Fruit fly (Drosophila melanogaster): ENCODE results near the gene Fum3.

The Fum3 gene

dm6 chr3L:11443474-11444080 lies 22.1 kb downstream of the Fum3 start:
- TF ChIP-seq CG17801 (GFP tag; optimal IDR thresholded peaks at IDR 0.05; ENCODE audit: partially characterized antibody): no peak

DNA sequence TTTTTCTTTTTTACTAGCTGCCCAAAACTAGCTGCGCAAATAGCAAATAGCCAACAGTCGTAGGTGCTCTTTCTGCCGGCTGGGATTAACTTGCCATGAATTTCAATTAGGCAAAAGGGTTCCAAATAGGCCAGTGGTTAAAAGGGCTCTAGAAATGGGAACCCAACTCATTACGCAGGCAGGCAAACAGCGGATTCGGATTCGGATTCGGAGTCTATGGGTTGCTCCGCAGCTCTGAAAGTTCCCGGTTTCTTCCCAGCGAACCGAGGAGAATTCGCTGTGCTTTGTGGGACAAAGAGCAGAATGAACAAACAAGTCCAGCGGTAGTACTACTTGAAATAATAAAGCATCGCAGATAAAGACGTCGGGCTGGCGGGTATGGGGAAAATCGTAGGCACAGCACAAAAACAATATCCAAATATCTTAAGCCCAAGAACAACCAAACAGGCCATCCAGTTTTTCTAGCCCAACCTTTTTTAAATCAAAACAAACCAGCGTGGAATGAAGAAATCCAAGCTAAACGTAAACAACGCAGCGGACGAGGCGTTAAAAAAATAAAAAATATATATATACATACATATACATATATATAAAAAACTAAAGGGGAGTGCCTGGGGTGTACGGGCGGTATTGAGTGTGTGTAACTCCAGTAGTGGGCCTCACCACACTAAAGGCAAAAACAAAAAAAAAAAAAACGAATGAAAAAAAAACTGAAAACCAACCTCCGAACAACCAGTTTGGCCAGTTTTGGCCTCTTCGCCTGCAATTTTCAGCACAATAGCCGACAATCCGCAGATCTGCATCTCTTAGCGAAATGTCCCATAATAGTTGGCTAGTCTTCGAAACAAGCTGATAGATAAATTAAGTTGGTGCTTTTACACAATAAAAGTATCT lies 23.5 kb downstream of the Fum3 start:
- no peak for TF ChIP-seq CG17801 (GFP tag; optimal IDR thresholded peaks at IDR 0.05; ENCODE audit: partially characterized antibody)

DNA sequence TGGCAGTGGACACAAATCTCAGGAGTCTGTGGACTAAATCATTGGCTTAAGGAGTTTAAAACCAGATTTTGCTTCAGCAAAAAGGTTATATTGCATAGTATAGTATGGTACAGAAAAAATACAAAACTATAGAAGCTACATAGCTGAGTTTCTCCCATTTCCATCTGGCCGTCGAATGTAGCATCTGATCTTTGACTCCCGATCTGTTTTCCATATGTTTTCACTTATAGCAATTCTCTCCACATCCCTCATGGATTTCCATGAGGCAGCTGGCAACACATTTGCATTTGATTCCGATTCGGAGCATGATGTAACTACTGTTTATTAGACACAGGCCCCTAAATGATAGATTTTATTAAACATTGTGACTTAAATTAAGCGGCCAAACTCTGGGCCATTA lies 24.9 kb downstream of the Fum3 start:
- TF ChIP-seq CG17801 (GFP tag; optimal IDR thresholded peaks at IDR 0.05; ENCODE audit: partially characterized antibody): no peak

- TF ChIP-seq CG17801 (GFP tag; optimal IDR thresholded peaks at IDR 0.05; ENCODE audit: partially characterized antibody): no peak
These were observed 25.4 kb downstream of the Fum3 start for dm6 chr3L:11440258-11440657.

DNA sequence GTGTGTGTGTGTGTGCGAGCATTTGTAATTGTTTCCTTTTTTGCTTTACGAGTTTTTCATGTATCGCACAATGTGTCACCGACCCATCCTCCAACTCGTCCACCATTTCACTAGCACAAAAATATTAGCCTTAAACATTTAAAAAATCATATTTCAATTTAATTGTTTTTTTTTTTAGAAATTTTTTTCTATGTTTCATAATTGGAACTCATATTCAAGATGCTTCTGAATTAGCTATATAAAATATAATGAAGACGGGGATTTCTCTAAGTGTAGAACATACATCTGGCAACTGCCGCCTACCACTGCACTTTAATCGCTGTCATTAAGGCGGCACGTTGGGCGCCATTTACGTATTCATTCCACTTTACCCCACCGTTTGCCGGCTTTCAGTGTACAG lies 26.1 kb downstream of the Fum3 start:
- TF ChIP-seq CG17801 (GFP tag; optimal IDR thresholded peaks at IDR 0.05; ENCODE audit: partially characterized antibody): no peak

DNA sequence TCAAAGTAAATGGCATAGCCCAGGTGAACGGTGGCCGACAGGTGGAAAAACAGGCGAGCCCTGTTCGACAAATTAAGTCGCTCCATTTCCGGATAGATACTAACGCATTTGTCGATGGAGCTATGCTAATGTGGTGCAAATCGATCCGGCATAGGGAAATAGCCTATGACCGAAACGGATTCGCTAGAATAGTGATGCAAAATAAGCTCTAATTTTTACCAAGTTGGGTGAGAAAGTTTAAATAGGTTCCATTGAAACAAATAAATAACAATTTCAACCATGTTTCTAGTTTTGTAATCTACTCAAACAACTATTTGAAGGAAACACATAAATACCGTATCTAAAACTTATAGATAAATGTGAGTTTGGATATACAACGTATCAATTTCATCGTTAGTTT lies 30.3 kb downstream of the Fum3 start, which contains the start of gene CG6149:
TSS of gene CG6149 (minus strand) at position 101 of the 400 bp plus-strand sequence.
- TF ChIP-seq CG17801 (GFP tag; optimal IDR thresholded peaks at IDR 0.05; ENCODE audit: partially characterized antibody): no peak

DNA sequence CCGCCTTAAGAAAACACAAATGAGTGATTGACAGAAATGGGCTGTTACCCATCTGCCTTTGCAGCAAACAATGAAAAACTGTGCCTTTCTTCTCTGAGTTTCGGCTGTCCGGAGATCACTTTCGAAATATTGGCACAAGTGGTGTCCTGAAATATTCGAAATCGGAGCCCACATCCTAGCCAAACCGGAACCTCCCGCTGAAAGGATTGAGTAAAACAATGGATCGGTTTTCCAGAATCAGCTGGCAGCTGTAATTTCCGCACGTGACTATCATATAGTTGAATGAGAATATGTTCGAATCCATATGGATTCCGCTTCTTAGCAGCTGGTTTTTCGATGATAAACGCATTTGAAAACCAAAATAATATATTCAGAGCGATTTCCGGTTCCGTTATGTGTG lies 31.6 kb downstream of the Fum3 start:
- TF ChIP-seq CG17801 (GFP tag; optimal IDR thresholded peaks at IDR 0.05; ENCODE audit: partially characterized antibody): no peak

DNA sequence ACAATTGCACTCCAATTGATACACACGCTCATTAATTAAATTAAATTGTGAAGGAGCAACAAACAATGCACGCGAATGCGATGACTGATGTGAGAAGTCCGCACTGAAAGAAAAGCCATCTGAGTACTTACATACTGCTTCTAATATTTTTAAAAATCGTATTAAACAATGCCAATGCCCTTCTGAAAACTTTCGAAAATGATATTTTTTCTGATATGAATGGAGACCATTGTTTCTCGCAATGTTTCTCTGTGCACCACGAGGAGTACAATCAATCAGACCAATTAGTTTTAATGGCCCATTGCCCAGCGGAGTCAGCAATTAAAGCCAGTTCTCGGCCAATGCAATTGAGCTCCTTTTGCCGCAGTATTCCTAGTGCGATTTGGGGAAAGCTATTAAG lies 32.5 kb downstream of the Fum3 start:
- TF ChIP-seq CG17801 (GFP tag; optimal IDR thresholded peaks at IDR 0.05; ENCODE audit: partially characterized antibody): no peak

dm6 chr3L:11432472-11432871 lies 33.2 kb downstream of the Fum3 start:
- TF ChIP-seq CG17801 (GFP tag; optimal IDR thresholded peaks at IDR 0.05; ENCODE audit: partially characterized antibody): no peak

DNA sequence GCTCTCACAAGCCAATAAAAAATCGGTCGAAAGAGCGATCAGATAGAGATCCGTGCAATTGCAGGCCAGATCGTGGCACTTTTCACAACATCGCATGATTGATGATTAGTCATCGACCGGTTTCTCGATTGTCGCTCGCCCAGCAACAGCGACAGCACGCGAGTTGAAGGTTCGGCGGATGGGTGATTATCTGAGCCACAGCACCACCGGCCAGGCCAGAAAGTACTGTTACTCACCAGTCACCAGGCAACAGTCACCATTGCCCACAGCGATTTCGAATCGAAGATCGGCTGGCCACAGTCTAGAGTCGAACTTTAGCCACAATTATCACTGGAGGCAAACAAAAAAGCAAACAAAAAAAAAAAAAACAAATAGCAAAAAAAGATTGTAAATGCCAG lies 33.7 kb downstream of the Fum3 start:
- peak; percentile 26 for TF ChIP-seq CG17801 (GFP tag; optimal IDR thresholded peaks at IDR 0.05; ENCODE audit: partially characterized antibody)

DNA sequence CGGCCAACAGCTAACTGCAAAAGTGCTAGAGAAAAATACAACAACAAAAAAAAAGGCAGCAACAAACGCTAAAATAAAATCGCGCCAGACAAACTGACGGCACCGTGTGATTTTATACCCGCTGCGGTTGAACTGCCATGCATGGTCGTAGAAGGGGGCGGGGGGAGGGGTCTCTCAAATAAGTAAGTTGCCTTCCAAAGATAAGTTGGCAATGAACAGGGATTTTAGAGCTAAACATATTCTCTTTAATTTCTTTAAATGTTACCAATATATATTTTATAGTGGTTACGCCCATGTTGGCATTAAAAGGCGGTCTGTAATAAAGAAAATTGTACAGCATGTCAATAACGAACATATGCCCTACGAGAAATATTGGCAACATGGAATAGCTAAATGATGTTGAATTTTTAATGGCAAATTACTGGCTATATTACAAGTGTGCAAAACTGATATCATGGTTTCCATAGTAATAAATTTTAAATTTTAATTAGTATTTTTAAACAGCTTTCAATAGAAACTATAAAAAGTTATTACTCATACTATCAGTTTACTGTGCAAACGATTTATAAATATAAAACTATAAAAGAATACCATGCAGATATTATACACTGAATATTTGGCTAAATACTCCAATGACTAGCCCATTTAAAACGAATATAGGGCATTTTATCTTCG lies 34.3 kb downstream of the Fum3 start:
- TF ChIP-seq CG17801 (GFP tag; optimal IDR thresholded peaks at IDR 0.05; ENCODE audit: partially characterized antibody): no peak

dm6 chr3L:11429695-11430094 lies 36.0 kb downstream of the Fum3 start:
- TF ChIP-seq CG17801 (GFP tag; optimal IDR thresholded peaks at IDR 0.05; ENCODE audit: partially characterized antibody): no peak

dm6 chr3L:11428390-11428789 lies 37.3 kb downstream of the Fum3 start:
- TF ChIP-seq CG17801 (GFP tag; optimal IDR thresholded peaks at IDR 0.05; ENCODE audit: partially characterized antibody): no peak

- TF ChIP-seq CG17801 (GFP tag; optimal IDR thresholded peaks at IDR 0.05; ENCODE audit: partially characterized antibody): no peak
These were observed 40.8 kb downstream of the Fum3 start, which contains the start of gene CG7560 for dm6 chr3L:11424858-11425257. Gene CG7560, plus strand, starts transcription at chr3L:11425158.

DNA sequence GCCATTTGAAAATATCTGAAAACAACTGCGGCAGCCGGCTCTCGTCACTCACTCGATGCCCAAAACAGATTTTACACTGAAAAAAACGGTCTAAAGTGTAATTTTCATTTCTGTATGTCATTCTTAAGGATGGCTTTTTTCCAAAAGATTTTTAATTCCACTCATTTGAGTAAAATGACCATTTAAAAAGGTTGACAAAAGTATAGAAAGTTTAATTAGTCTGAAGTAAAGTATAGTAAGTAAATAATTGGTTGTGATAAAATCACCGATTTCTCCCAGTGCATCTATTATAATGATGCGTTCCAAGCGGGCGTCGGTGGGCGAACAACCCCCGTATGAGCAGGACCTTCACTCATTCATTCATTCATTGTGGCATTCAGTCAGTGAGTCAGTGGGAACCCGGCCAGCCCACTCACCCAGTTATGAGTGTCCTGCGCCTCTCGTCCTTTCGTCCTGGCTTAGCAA lies 43.3 kb downstream of the Fum3 start:
- no peak for TF ChIP-seq CG17801 (GFP tag; optimal IDR thresholded peaks at IDR 0.05; ENCODE audit: partially characterized antibody)

dm6 chr3L:11421905-11422304 lies 43.8 kb downstream of the Fum3 start:
- TF ChIP-seq CG17801 (GFP tag; optimal IDR thresholded peaks at IDR 0.05; ENCODE audit: partially characterized antibody): no peak
